Fruit fly (Drosophila melanogaster): ENCODE measurements around the gene Zw10.

DNA sequence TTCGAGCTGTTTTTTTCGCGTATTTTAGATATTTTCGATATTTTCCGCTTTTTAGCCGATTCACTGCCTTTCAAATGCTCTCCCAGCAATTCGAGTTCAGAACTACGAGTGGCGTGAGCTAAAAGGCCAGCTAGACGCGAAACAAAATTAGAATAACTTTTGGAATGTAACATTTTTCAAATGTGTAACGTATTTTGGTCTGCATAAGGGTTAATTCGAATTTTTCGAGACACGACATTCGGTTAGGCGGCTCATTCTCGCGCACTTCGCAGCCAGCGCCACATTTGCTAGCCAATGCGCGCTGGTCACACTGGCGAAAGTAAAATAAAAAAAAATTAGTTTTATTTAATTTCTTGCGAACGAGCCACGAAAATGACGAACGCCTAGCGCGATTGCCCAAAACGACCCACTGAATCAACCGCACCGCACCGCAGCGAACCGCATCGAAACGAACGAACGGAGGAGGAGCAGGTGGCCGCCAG lies 20.6 kb downstream of the Zw10 start, which contains the start of the genes brv3 and Pi4KIIIalpha:
- TF ChIP-seq h (optimal IDR thresholded peaks at IDR 0.05) (no peak), Sin3A (optimal IDR thresholded peaks at IDR 0.05) (no peak), insv (optimal IDR thresholded peaks at IDR 0.05) (no peak), Myc (optimal IDR thresholded peaks at IDR 0.05) (no peak)

Data from Kc167 (cell line).